Fruit fly (Drosophila melanogaster): Measurements from ENCODE around the gene CG17030.

Gene CG17030

dm6 chr3L:4980669-4981068 lies at the start of gene CG17030:
Gene CG17030, minus strand, starts transcription at chr3L:4980769.
- TF ChIP-seq pan (optimal IDR thresholded peaks at IDR 0.05) = no peak
- TF ChIP-seq Dll (optimal IDR thresholded peaks at IDR 0.05) = no peak
- no peak for TF ChIP-seq EcR (GFP tag; optimal IDR thresholded peaks at IDR 0.05)
- no peak for TF ChIP-seq usp (GFP tag; optimal IDR thresholded peaks at IDR 0.05)
- no peak for TF ChIP-seq CG8478 (optimal IDR thresholded peaks at IDR 0.05)
- TF ChIP-seq psq (optimal IDR thresholded peaks at IDR 0.05) = no peak

- TF ChIP-seq EcR (GFP tag; optimal IDR thresholded peaks at IDR 0.05) (no peak), usp (GFP tag; optimal IDR thresholded peaks at IDR 0.05) (no peak), Dll (optimal IDR thresholded peaks at IDR 0.05) (no peak), CG8478 (optimal IDR thresholded peaks at IDR 0.05) (no peak), psq (optimal IDR thresholded peaks at IDR 0.05) (no peak), pan (optimal IDR thresholded peaks at IDR 0.05) (no peak)
These were observed 37.0 kb upstream of the CG17030 start for dm6 chr3L:5017521-5017920.

dm6 chr3L:5012033-5012432 lies 31.5 kb upstream of the CG17030 start, which contains the start of gene ATPsynCF6L:
Gene ATPsynCF6L, minus strand, starts transcription at chr3L:5012133.
- TF ChIP-seq usp (GFP tag; optimal IDR thresholded peaks at IDR 0.05) = no peak
- no peak for TF ChIP-seq psq (optimal IDR thresholded peaks at IDR 0.05)
- no peak for TF ChIP-seq EcR (GFP tag; optimal IDR thresholded peaks at IDR 0.05)
- TF ChIP-seq CG8478 (optimal IDR thresholded peaks at IDR 0.05) = no peak
- TF ChIP-seq Dll (optimal IDR thresholded peaks at IDR 0.05) = no peak
- TF ChIP-seq pan (optimal IDR thresholded peaks at IDR 0.05) = no peak

dm6 chr3L:4999447-5000226 lies 19.1 kb upstream of the CG17030 start:
- TF ChIP-seq pan (optimal IDR thresholded peaks at IDR 0.05) = no peak
- TF ChIP-seq psq (optimal IDR thresholded peaks at IDR 0.05) = no peak

- TF ChIP-seq pan (optimal IDR thresholded peaks at IDR 0.05) = no peak
- TF ChIP-seq EcR (GFP tag; optimal IDR thresholded peaks at IDR 0.05) = no peak
- no peak for TF ChIP-seq usp (GFP tag; optimal IDR thresholded peaks at IDR 0.05)
- TF ChIP-seq CG8478 (optimal IDR thresholded peaks at IDR 0.05) = no peak
- no peak for TF ChIP-seq psq (optimal IDR thresholded peaks at IDR 0.05)
- no peak for TF ChIP-seq Dll (optimal IDR thresholded peaks at IDR 0.05)
These were observed 16.2 kb upstream of the CG17030 start, which contains the start of gene t-Grip128 for dm6 chr3L:4996777-4997176. Gene t-Grip128, minus strand, starts transcription at chr3L:4996877.

- TF ChIP-seq Dll (optimal IDR thresholded peaks at IDR 0.05) (no peak), EcR (GFP tag; optimal IDR thresholded peaks at IDR 0.05) (no peak), CG8478 (optimal IDR thresholded peaks at IDR 0.05) (no peak), usp (GFP tag; optimal IDR thresholded peaks at IDR 0.05) (no peak), pan (optimal IDR thresholded peaks at IDR 0.05) (no peak), psq (optimal IDR thresholded peaks at IDR 0.05) (no peak)
These were observed 11.6 kb upstream of the CG17030 start for dm6 chr3L:4992126-4992525.

- TF ChIP-seq pan (optimal IDR thresholded peaks at IDR 0.05) (no peak), psq (optimal IDR thresholded peaks at IDR 0.05) (no peak), EcR (GFP tag; optimal IDR thresholded peaks at IDR 0.05) (no peak), usp (GFP tag; optimal IDR thresholded peaks at IDR 0.05) (no peak), Dll (optimal IDR thresholded peaks at IDR 0.05) (no peak), CG8478 (optimal IDR thresholded peaks at IDR 0.05) (no peak)
These were observed 1.6 kb downstream of the CG17030 start for dm6 chr3L:4978945-4979344.

dm6 chr3L:4978041-4978440 lies 2.5 kb downstream of the CG17030 start:
- TF ChIP-seq pan (optimal IDR thresholded peaks at IDR 0.05) = no peak
- TF ChIP-seq CG8478 (optimal IDR thresholded peaks at IDR 0.05) = no peak

- TF ChIP-seq pan (optimal IDR thresholded peaks at IDR 0.05) (no peak), Dll (optimal IDR thresholded peaks at IDR 0.05) (no peak), usp (GFP tag; optimal IDR thresholded peaks at IDR 0.05) (no peak), CG8478 (optimal IDR thresholded peaks at IDR 0.05) (no peak), psq (optimal IDR thresholded peaks at IDR 0.05) (no peak), EcR (GFP tag; optimal IDR thresholded peaks at IDR 0.05) (no peak)
These were observed 4.3 kb downstream of the CG17030 start for dm6 chr3L:4976059-4976823.

- TF ChIP-seq EcR (GFP tag; optimal IDR thresholded peaks at IDR 0.05) (no peak), pan (optimal IDR thresholded peaks at IDR 0.05) (no peak), usp (GFP tag; optimal IDR thresholded peaks at IDR 0.05) (no peak), psq (optimal IDR thresholded peaks at IDR 0.05) (no peak), CG8478 (optimal IDR thresholded peaks at IDR 0.05) (no peak), Dll (optimal IDR thresholded peaks at IDR 0.05) (no peak)
These were observed 11.2 kb downstream of the CG17030 start for dm6 chr3L:4969328-4969727.

- TF ChIP-seq CG8478 (optimal IDR thresholded peaks at IDR 0.05) (no peak), Dll (optimal IDR thresholded peaks at IDR 0.05) (no peak), EcR (GFP tag; optimal IDR thresholded peaks at IDR 0.05) (no peak), usp (GFP tag; optimal IDR thresholded peaks at IDR 0.05) (no peak), pan (optimal IDR thresholded peaks at IDR 0.05) (no peak), psq (optimal IDR thresholded peaks at IDR 0.05) (no peak)
These were observed 13.8 kb downstream of the CG17030 start for dm6 chr3L:4966749-4967148.
